Worm (Caenorhabditis elegans): ENCODE measurements around the gene nfu-1.

DNA sequence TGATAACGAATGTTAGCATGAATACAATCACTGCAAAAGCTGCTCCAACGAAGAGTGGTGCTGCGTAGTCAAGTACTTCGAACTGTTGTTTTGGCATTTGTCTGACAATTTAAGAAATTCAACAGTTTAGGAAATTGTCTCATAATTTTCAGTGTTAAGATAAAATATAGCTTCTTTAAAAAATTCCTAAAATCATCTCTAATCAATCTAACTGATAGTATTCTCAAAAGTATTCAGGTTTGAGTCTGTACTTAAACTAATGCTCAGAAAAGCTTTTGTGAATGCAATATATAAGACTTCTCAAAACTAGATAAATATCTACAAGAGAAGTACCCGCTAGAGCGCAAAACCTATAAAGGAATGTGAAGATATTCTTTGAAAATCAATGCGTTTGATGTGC is 7.6 kb downstream of the nfu-1 start, which contains the start of gene R10H10.4:
- TF ChIP-seq elt-2 (tag; optimal IDR thresholded peaks at IDR 0.05) (no peak), rnt-1 (tag; optimal IDR thresholded peaks at IDR 0.05) (no peak), F13H6.1 (tag; optimal IDR thresholded peaks at IDR 0.05) (no peak), pros-1 (tag; optimal IDR thresholded peaks at IDR 0.05) (no peak), ceh-45 (GFP tag; IDR thresholded peaks at IDR 0.05) (no peak), hlh-6 (tag; optimal IDR thresholded peaks at IDR 0.05) (no peak), eyg-1 (tag; optimal IDR thresholded peaks at IDR 0.05) (no peak)

Data from whole organism, late embryonic.